Worm (Caenorhabditis elegans): ENCODE results near the gene srt-3.
"Not testable (repeated sequence)": the region's sequence is repeated elsewhere in the genome, so short reads cannot be mapped to it uniquely, and the experiment has no call there.

The srt-3 gene

ce11 chrV:4271258-4271657, 11.3 kb upstream of the srt-3 start, which contains the start of gene srt-38:
Gene srt-38, minus strand, starts transcription at chrV:4271358.
- TF ChIP-seq hlh-8, rnt-1, ceh-14 (tag; optimal IDR thresholded peaks at IDR 0.05): not testable (repeated sequence)

- not testable (repeated sequence) for TF ChIP-seq ahr-1, fkh-6, ref-2 (tag; optimal IDR thresholded peaks at IDR 0.05)
Measured at ce11 chrV:4268213-4268612, 8.2 kb upstream of the srt-3 start, which contains the start of gene srt-36. Gene srt-36, minus strand, starts transcription at chrV:4268313.

ce11 chrV:4264516-4264915, 4.5 kb upstream of the srt-3 start, which contains the start of gene srt-35:
Gene srt-35, minus strand, starts transcription at chrV:4264616.
- no peak for TF ChIP-seq ceh-18 (tag; optimal IDR thresholded peaks at IDR 0.05)
- no peak for TF ChIP-seq pha-2 (tag; optimal IDR thresholded peaks at IDR 0.05)
- no peak for TF ChIP-seq zip-5 (tag; optimal IDR thresholded peaks at IDR 0.05)
- TF ChIP-seq hlh-6 (tag; optimal IDR thresholded peaks at IDR 0.05), result no peak
- no peak for TF ChIP-seq fax-1 (tag; optimal IDR thresholded peaks at IDR 0.05)
- no peak for TF ChIP-seq ceh-14 (tag; optimal IDR thresholded peaks at IDR 0.05)
- TF ChIP-seq dve-1 (tag; optimal IDR thresholded peaks at IDR 0.05), result no peak
- no peak for TF ChIP-seq sox-4 (tag; optimal IDR thresholded peaks at IDR 0.05)
- TF ChIP-seq ceh-22 (tag; optimal IDR thresholded peaks at IDR 0.05), result no peak
- no peak for TF ChIP-seq nhr-11 (tag; optimal IDR thresholded peaks at IDR 0.05)
- TF ChIP-seq hlh-13 (GFP tag; optimal IDR thresholded peaks at IDR 0.05), result no peak
- no peak for TF ChIP-seq K02D7.2 (tag; optimal IDR thresholded peaks at IDR 0.05)
- no peak for TF ChIP-seq ceh-24 (tag; optimal IDR thresholded peaks at IDR 0.05)

- TF ChIP-seq npax-4 (tag; optimal IDR thresholded peaks at IDR 0.05) (no peak), sox-4 (tag; optimal IDR thresholded peaks at IDR 0.05) (no peak), hlh-30 (tag; optimal IDR thresholded peaks at IDR 0.05; ENCODE audit: insufficient read depth) (no peak), nfya-1 (tag; optimal IDR thresholded peaks at IDR 0.05) (no peak), eyg-1 (tag; optimal IDR thresholded peaks at IDR 0.05) (no peak), dmd-4 (tag; optimal IDR thresholded peaks at IDR 0.05; ENCODE audit: borderline replicate concordance) (no peak), sox-2 (GFP tag; IDR thresholded peaks at IDR 0.05) (no peak), ceh-6 (GFP tag; optimal IDR thresholded peaks at IDR 0.05) (no peak), nhr-232 (tag; optimal IDR thresholded peaks at IDR 0.05) (no peak), mec-3 (tag; optimal IDR thresholded peaks at IDR 0.05; ENCODE audit: borderline replicate concordance) (no peak), pros-1 (tag; optimal IDR thresholded peaks at IDR 0.05) (no peak), pax-1 (tag; optimal IDR thresholded peaks at IDR 0.05) (no peak), gmeb-2 (tag; optimal IDR thresholded peaks at IDR 0.05) (no peak), pha-4 (tag; optimal IDR thresholded peaks at IDR 0.05) (no peak), ceh-22 (tag; optimal IDR thresholded peaks at IDR 0.05) (no peak), hlh-15 (tag; optimal IDR thresholded peaks at IDR 0.05) (no peak), C08G9.2 (tag; optimal IDR thresholded peaks at IDR 0.05) (no peak), rnt-1 (tag; optimal IDR thresholded peaks at IDR 0.05) (no peak)
Measured at ce11 chrV:4261385-4261784, 1.4 kb upstream of the srt-3 start.

- no peak for TF ChIP-seq dve-1 (tag; optimal IDR thresholded peaks at IDR 0.05)
- no peak for TF ChIP-seq odd-2 (tag; optimal IDR thresholded peaks at IDR 0.05)
- no peak for TF ChIP-seq fkh-6 (tag; optimal IDR thresholded peaks at IDR 0.05)
Measured at ce11 chrV:4256474-4256873, 3.5 kb downstream of the srt-3 start, which contains the start of gene srt-14. Gene srt-14, minus strand, starts transcription at chrV:4256574.
